Fruit fly (Drosophila melanogaster): ENCODE data around the gene Pex11c.

Pex11c gene

dm6 chr3R:23278704-23279379 lies 20.7 kb downstream of the Pex11c start:
- TF ChIP-seq Dfd (GFP tag; optimal IDR thresholded peaks at IDR 0.05) = no peak
- no peak for TF ChIP-seq Mio (GFP tag; optimal IDR thresholded peaks at IDR 0.05)
- no peak for TF ChIP-seq woc (GFP tag; optimal IDR thresholded peaks at IDR 0.05)
- TF ChIP-seq Dif (GFP tag; optimal IDR thresholded peaks at IDR 0.05; ENCODE audit: partially characterized antibody) = peak; percentile 66
- no peak for TF ChIP-seq psq (GFP tag; optimal IDR thresholded peaks at IDR 0.05)

- TF ChIP-seq Hr83 (GFP tag; optimal IDR thresholded peaks at IDR 0.05; ENCODE audit: poor library complexity, severe bottlenecking) (no peak), dsf (GFP tag; optimal IDR thresholded peaks at IDR 0.05; ENCODE audit: borderline replicate concordance) (no peak), sv (GFP tag; optimal IDR thresholded peaks at IDR 0.05) (no peak), Dif (GFP tag; optimal IDR thresholded peaks at IDR 0.05; ENCODE audit: partially characterized antibody) (no peak), Hnf4 (GFP tag; optimal IDR thresholded peaks at IDR 0.05) (no peak), brk (GFP tag; optimal IDR thresholded peaks at IDR 0.05) (no peak), usp (GFP tag; optimal IDR thresholded peaks at IDR 0.05) (no peak), Dfd (GFP tag; optimal IDR thresholded peaks at IDR 0.05) (no peak), br (GFP tag; optimal IDR thresholded peaks at IDR 0.05) (no peak), jim (GFP tag; optimal IDR thresholded peaks at IDR 0.05) (no peak), dl (GFP tag; optimal IDR thresholded peaks at IDR 0.05; ENCODE audit: insufficient read depth in 1 of 2, partially characterized antibody in 2 of 2) (no peak), Sp1 (GFP tag; optimal IDR thresholded peaks at IDR 0.05) (no peak), pan (optimal IDR thresholded peaks at IDR 0.05) (no peak), ey (GFP tag; optimal IDR thresholded peaks at IDR 0.05) (no peak), Jra (GFP tag; optimal IDR thresholded peaks at IDR 0.05) (no peak), rgr (GFP tag; optimal IDR thresholded peaks at IDR 0.05) (no peak), dmrt93B (GFP tag; optimal IDR thresholded peaks at IDR 0.05) (no peak), foxo (GFP tag; optimal IDR thresholded peaks at IDR 0.05) (no peak)
Measured at dm6 chr3R:23279834-23280233, 21.7 kb downstream of the Pex11c start.

- peak; percentile 88 for TF ChIP-seq h (GFP tag; optimal IDR thresholded peaks at IDR 0.05)
- peak; percentile 82 for TF ChIP-seq psq (GFP tag; optimal IDR thresholded peaks at IDR 0.05)
- no peak for TF ChIP-seq tai (GFP tag; optimal IDR thresholded peaks at IDR 0.05)
- no peak for TF ChIP-seq usp (GFP tag; optimal IDR thresholded peaks at IDR 0.05)
- peak; percentile 91 for TF ChIP-seq HLH106 (tag; optimal IDR thresholded peaks at IDR 0.05)
- TF ChIP-seq Dfd (GFP tag; optimal IDR thresholded peaks at IDR 0.05) = no peak
- peak; percentile 92 for TF ChIP-seq rgr (GFP tag; optimal IDR thresholded peaks at IDR 0.05)
- no peak for TF ChIP-seq brk (GFP tag; optimal IDR thresholded peaks at IDR 0.05)
- TF ChIP-seq Sp1 (GFP tag; optimal IDR thresholded peaks at IDR 0.05) = peak; percentile 87
- TF ChIP-seq pan (optimal IDR thresholded peaks at IDR 0.05) = no peak
- TF ChIP-seq sage (GFP tag; optimal IDR thresholded peaks at IDR 0.05) = no peak
- no peak for TF ChIP-seq Abd-B (GFP tag; optimal IDR thresholded peaks at IDR 0.05)
- TF ChIP-seq woc (GFP tag; optimal IDR thresholded peaks at IDR 0.05) = no peak
- no peak for TF ChIP-seq Myc (optimal IDR thresholded peaks at IDR 0.05)
- no peak for TF ChIP-seq Hnf4 (GFP tag; optimal IDR thresholded peaks at IDR 0.05)
- peak; percentile 64 for TF ChIP-seq dsf (GFP tag; optimal IDR thresholded peaks at IDR 0.05; ENCODE audit: borderline replicate concordance)
- TF ChIP-seq Vsx2 (GFP tag; optimal IDR thresholded peaks at IDR 0.05; ENCODE audit: partially characterized antibody) = no peak
- TF ChIP-seq Hr83 (GFP tag; optimal IDR thresholded peaks at IDR 0.05; ENCODE audit: poor library complexity, severe bottlenecking) = peak; percentile 95
- TF ChIP-seq CG32264 (GFP tag; optimal IDR thresholded peaks at IDR 0.05) = peak; percentile 1
- peak; percentile 83 for TF ChIP-seq sv (GFP tag; optimal IDR thresholded peaks at IDR 0.05)
- TF ChIP-seq ey (GFP tag; optimal IDR thresholded peaks at IDR 0.05) = peak; percentile 79
- TF ChIP-seq CrebA (GFP tag; optimal IDR thresholded peaks at IDR 0.05; ENCODE audit: borderline replicate concordance) = no peak
- TF ChIP-seq fru (GFP tag; optimal IDR thresholded peaks at IDR 0.05) = peak; percentile 85
- no peak for TF ChIP-seq br (GFP tag; optimal IDR thresholded peaks at IDR 0.05)
- peak; percentile 76 for TF ChIP-seq Jra (GFP tag; optimal IDR thresholded peaks at IDR 0.05)
- TF ChIP-seq Dif (GFP tag; optimal IDR thresholded peaks at IDR 0.05; ENCODE audit: partially characterized antibody) = no peak
- no peak for TF ChIP-seq dl (GFP tag; optimal IDR thresholded peaks at IDR 0.05; ENCODE audit: insufficient read depth in 1 of 2, partially characterized antibody in 2 of 2)
- no peak for TF ChIP-seq N (GFP tag; optimal IDR thresholded peaks at IDR 0.05)
- TF ChIP-seq Hr78 (GFP tag; optimal IDR thresholded peaks at IDR 0.05) = no peak
- TF ChIP-seq foxo (GFP tag; optimal IDR thresholded peaks at IDR 0.05) = peak in 1 of 2 experiments; percentile 93
- peak; percentile 70 for TF ChIP-seq dmrt93B (GFP tag; optimal IDR thresholded peaks at IDR 0.05)
- TF ChIP-seq Mio (GFP tag; optimal IDR thresholded peaks at IDR 0.05) = no peak
- peak; percentile 80 for TF ChIP-seq CG9705 (GFP tag; optimal IDR thresholded peaks at IDR 0.05)
- TF ChIP-seq OdsH (GFP tag; optimal IDR thresholded peaks at IDR 0.05) = peak; percentile 83
- TF ChIP-seq GATAd (GFP tag; optimal IDR thresholded peaks at IDR 0.05) = peak; percentile 37
- TF ChIP-seq lola (GFP tag; optimal IDR thresholded peaks at IDR 0.05) = no peak
- peak; percentile 47 for TF ChIP-seq jim (GFP tag; optimal IDR thresholded peaks at IDR 0.05)
- peak; percentile 71 for TF ChIP-seq Rel (GFP tag; optimal IDR thresholded peaks at IDR 0.05)
- no peak for TF ChIP-seq Rel (tag; optimal IDR thresholded peaks at IDR 0.05)
Measured at dm6 chr3R:23280806-23281257, 22.7 kb downstream of the Pex11c start, which contains the start of the genes orb and Cdc16. TSS of gene orb (minus strand) at chr3R:23280856. TSS of gene Cdc16 (plus strand) at chr3R:23281201.

Measured in whole organism, wandering third instar larva.